Fruit fly (Drosophila melanogaster) whole organism, embryonic: ENCODE results near the gene Alg7.

Source experiments
- Atf6 ChIP-seq: fragments of 200-800 bp; sonication (Bioruptor generic); IDR thresholded peaks from 2 replicates; pipeline ENCODE4 v1.3.6; 2022; ENCODE audit warnings: missing biosample characterization, missing genetic modification characterization
- BEAF-32 ChIP-seq: fragments of 200-800 bp; sonication (Bioruptor generic); optimal IDR thresholded peaks from 3 replicates; lab custom pipeline; 2017; ENCODE audit warnings: missing biosample characterization, missing genetic modification characterization, mild to moderate bottlenecking, moderate library complexity, missing genetic modification reagents
- C15 ChIP-seq: fragments of 200-800 bp; sonication (Bioruptor generic); IDR thresholded peaks from 3 replicates; pipeline ENCODE4 v1.3.6; 2022; ENCODE audit warnings: missing biosample characterization, missing genetic modification characterization
- CG11723 ChIP-seq: fragments of 200-800 bp; sonication (Bioruptor generic); optimal IDR thresholded peaks from 2 replicates; lab custom pipeline; 2017; ENCODE audit warnings: missing biosample characterization, mild to moderate bottlenecking, missing genetic modification characterization
- CG12155 ChIP-seq: fragments of 200-800 bp; sonication (Bioruptor generic); optimal IDR thresholded peaks from 3 replicates; lab custom pipeline; 2016; ENCODE audit warnings: missing biosample characterization, missing genetic modification characterization
- CG12744 ChIP-seq: fragments of 200-800 bp; sonication (Bioruptor generic); optimal IDR thresholded peaks from 2 replicates; lab custom pipeline; 2016; ENCODE audit warnings: missing biosample characterization, missing genetic modification characterization
- CG13123 ChIP-seq: fragments of 200-800 bp; sonication (Bioruptor generic); optimal IDR thresholded peaks from 2 replicates; lab custom pipeline; 2016; ENCODE audit warnings: missing biosample characterization, missing genetic modification characterization
- CG14014 ChIP-seq: fragments of 200-800 bp; sonication (Bioruptor generic); IDR thresholded peaks from 2 replicates; pipeline ENCODE4 v1.3.6; 2022; ENCODE audit warnings: missing biosample characterization, missing genetic modification characterization
- CG14710 ChIP-seq: fragments of 200-800 bp; sonication (Bioruptor generic); optimal IDR thresholded peaks from 3 replicates; lab custom pipeline; 2019; ENCODE audit warnings: missing biosample characterization, mild to moderate bottlenecking, missing genetic modification characterization, moderate library complexity
- CG30403 ChIP-seq: fragments of 200-800 bp; sonication (Bioruptor generic); optimal IDR thresholded peaks from 3 replicates; lab custom pipeline; 2016; ENCODE audit warnings: missing biosample characterization, missing genetic modification characterization
- CG31441 ChIP-seq: fragments of 200-800 bp; sonication (Bioruptor generic); IDR thresholded peaks from 2 replicates; pipeline ENCODE4 v1.3.6; 2022; ENCODE audit warnings: missing biosample characterization, missing genetic modification characterization
- CG3995 ChIP-seq: fragments of 200-800 bp; sonication (Bioruptor generic); optimal IDR thresholded peaks from 3 replicates; lab custom pipeline; 2016; ENCODE audit warnings: missing biosample characterization, missing genetic modification characterization
- CG4328 ChIP-seq: fragments of 200-800 bp; sonication (Bioruptor generic); optimal IDR thresholded peaks from 3 replicates; lab custom pipeline; 2017; ENCODE audit warnings: missing biosample characterization, missing genetic modification reagents, missing genetic modification characterization
- CG4360 ChIP-seq: fragments of 200-800 bp; sonication (Bioruptor generic); IDR thresholded peaks from 2 replicates; pipeline ENCODE4 v1.3.6; 2022; ENCODE audit warnings: missing biosample characterization, missing genetic modification characterization
- CG4617 ChIP-seq: fragments of 200-800 bp; sonication (Bioruptor generic); optimal IDR thresholded peaks from 3 replicates; lab custom pipeline; 2016; ENCODE audit warnings: missing biosample characterization, missing genetic modification characterization, borderline replicate concordance
- CG6791 ChIP-seq: fragments of 200-800 bp; sonication (Bioruptor generic); IDR thresholded peaks from 3 replicates; pipeline ENCODE4 v1.3.6; 2022; ENCODE audit warnings: missing biosample characterization, missing genetic modification characterization; ENCODE audit not compliant: partially characterized antibody
- CG8290 ChIP-seq, 3 experiments: fragments of 200-800 bp; sonication (Bioruptor generic); optimal IDR thresholded peaks; 2 replicates each; lab custom pipeline; 2016 to 2019; ENCODE audit warnings: missing biosample characterization in 3 of 3, missing genetic modification characterization in 3 of 3, mild to moderate bottlenecking in 2 of 3, moderate library complexity in 1 of 3
- CG9797 ChIP-seq: fragments of 200-800 bp; sonication (Bioruptor generic); optimal IDR thresholded peaks from 3 replicates; lab custom pipeline; 2018; ENCODE audit warnings: missing biosample characterization, mild to moderate bottlenecking, missing genetic modification characterization
- Camta ChIP-seq: fragments of 200-800 bp; sonication (Bioruptor generic); optimal IDR thresholded peaks from 2 replicates; lab custom pipeline; 2016; ENCODE audit warnings: missing biosample characterization, missing genetic modification characterization
- D19A ChIP-seq: fragments of 200-800 bp; optimal IDR thresholded peaks from 3 replicates; lab custom pipeline; 2019; ENCODE audit warnings: missing biosample characterization, mild to moderate bottlenecking, missing genetic modification characterization, moderate library complexity
- Dfd ChIP-seq, 2 experiments: fragments of >200 bp; optimal IDR thresholded peaks; 2 replicates each; lab custom pipeline; 2017; ENCODE audit warnings: missing biosample characterization in 2 of 2, missing genetic modification characterization in 2 of 2
- Doc3 ChIP-seq: fragments of 200-800 bp; sonication (Bioruptor generic); IDR thresholded peaks from 3 replicates; pipeline ENCODE4 v1.3.6; 2022; ENCODE audit warnings: missing biosample characterization, missing genetic modification characterization; ENCODE audit not compliant: partially characterized antibody
- Dref ChIP-seq: fragments of 200-800 bp; sonication (Bioruptor generic); IDR thresholded peaks from 2 replicates; pipeline ENCODE4 v1.3.6; 2022; ENCODE audit warnings: missing biosample characterization, missing genetic modification characterization
- H15 ChIP-seq: fragments of 200-800 bp; sonication (Bioruptor generic); IDR thresholded peaks from 3 replicates; pipeline ENCODE4 v1.3.6; 2022; ENCODE audit warnings: missing biosample characterization, missing genetic modification characterization
- HLH3B ChIP-seq: fragments of 200-800 bp; sonication (Bioruptor generic); IDR thresholded peaks from 2 replicates; pipeline ENCODE4 v1.3.6; 2022; ENCODE audit warnings: missing biosample characterization, missing genetic modification characterization
- Jarid2 ChIP-seq: fragments of 200-800 bp; sonication (Bioruptor generic); optimal IDR thresholded peaks from 3 replicates; lab custom pipeline; 2017; ENCODE audit warnings: mild to moderate bottlenecking, missing biosample characterization, missing genetic modification reagents, missing genetic modification characterization
- MESR4 ChIP-seq: fragments of 200-800 bp; sonication (Bioruptor generic); optimal IDR thresholded peaks from 2 replicates; lab custom pipeline; 2018; ENCODE audit warnings: missing biosample characterization, mild to moderate bottlenecking, missing genetic modification characterization, moderate library complexity
- NC2β ChIP-seq: fragments of 200-800 bp; sonication (Bioruptor generic); optimal IDR thresholded peaks from 2 replicates; lab custom pipeline; 2016; ENCODE audit warnings: missing biosample characterization, missing genetic modification characterization
- Sry-δ ChIP-seq: fragments of 200-800 bp; sonication (Bioruptor generic); optimal IDR thresholded peaks from 2 replicates; lab custom pipeline; 2016; ENCODE audit warnings: missing biosample characterization, missing genetic modification characterization
- bab2 ChIP-seq: fragments of 200-800 bp; sonication (Bioruptor generic); optimal IDR thresholded peaks from 2 replicates; lab custom pipeline; 2016; ENCODE audit warnings: missing biosample characterization, missing genetic modification characterization
- chinmo ChIP-seq: fragments of 200-800 bp; sonication (Bioruptor generic); IDR thresholded peaks from 4 replicates; pipeline ENCODE4 v1.3.6; 2022; ENCODE audit warnings: missing biosample characterization, missing genetic modification characterization; ENCODE audit not compliant: partially characterized antibody
- crp ChIP-seq, 2 experiments: fragments of 200-800 bp; sonication (Bioruptor generic); optimal IDR thresholded peaks; 2 replicates in 1 of 2; 3 replicates in 1 of 2; lab custom pipeline; 2017; ENCODE audit warnings: missing biosample characterization in 2 of 2, missing genetic modification characterization in 2 of 2, mild to moderate bottlenecking in 1 of 2, moderate library complexity in 1 of 2
- dmrt11E ChIP-seq: fragments of 200-800 bp; sonication (Bioruptor generic); optimal IDR thresholded peaks from 3 replicates; lab custom pipeline; 2018; ENCODE audit warnings: missing biosample characterization, mild to moderate bottlenecking, missing genetic modification characterization, moderate library complexity
- fu2 ChIP-seq: fragments of 200-800 bp; sonication (Bioruptor generic); optimal IDR thresholded peaks from 2 replicates; lab custom pipeline; 2016; ENCODE audit warnings: missing biosample characterization, missing genetic modification characterization
- grn ChIP-seq: fragments of 200-800 bp; sonication (Bioruptor generic); optimal IDR thresholded peaks from 3 replicates; lab custom pipeline; 2017; ENCODE audit warnings: missing biosample characterization, missing genetic modification characterization
- gro ChIP-seq: fragments of 200-800 bp; sonication (Bioruptor generic); optimal IDR thresholded peaks from 2 replicates; lab custom pipeline; 2016; ENCODE audit warnings: missing biosample characterization, missing genetic modification characterization
- lilli ChIP-seq: fragments of 200-800 bp; sonication (Bioruptor generic); optimal IDR thresholded peaks from 3 replicates; lab custom pipeline; 2016; ENCODE audit warnings: missing biosample characterization, missing genetic modification characterization
- lmd ChIP-seq: fragments of 200-800 bp; sonication (Bioruptor generic); IDR thresholded peaks from 2 replicates; pipeline ENCODE4 v1.3.6; 2022; ENCODE audit warnings: missing biosample characterization, missing genetic modification characterization
- nerfin-2 ChIP-seq: fragments of 200-800 bp; sonication (Bioruptor generic); IDR thresholded peaks from 2 replicates; pipeline ENCODE4 v1.3.6; 2022; ENCODE audit warnings: missing biosample characterization, missing genetic modification characterization; ENCODE audit not compliant: partially characterized antibody
- repo ChIP-seq: fragments of 200-800 bp; sonication (Bioruptor generic); optimal IDR thresholded peaks from 2 replicates; lab custom pipeline; 2016; ENCODE audit warnings: missing biosample characterization, missing genetic modification characterization
- row ChIP-seq: fragments of 200-800 bp; sonication (Bioruptor generic); IDR thresholded peaks from 3 replicates; pipeline ENCODE4 v1.3.6; 2022; ENCODE audit warnings: missing biosample characterization, missing genetic modification characterization
- sna ChIP-seq: fragments of 200-800 bp; sonication (Bioruptor generic); IDR thresholded peaks from 2 replicates; pipeline ENCODE4 v1.3.6; 2022; ENCODE audit warnings: missing biosample characterization, missing genetic modification characterization; ENCODE audit not compliant: partially characterized antibody
- stwl ChIP-seq: fragments of 200-800 bp; sonication (Bioruptor generic); optimal IDR thresholded peaks from 3 replicates; lab custom pipeline; 2018; ENCODE audit warnings: missing biosample characterization, mild to moderate bottlenecking, missing genetic modification characterization, moderate library complexity
- tap ChIP-seq: fragments of 200-800 bp; optimal IDR thresholded peaks from 3 replicates; lab custom pipeline; 2019; ENCODE audit warnings: missing biosample characterization, mild to moderate bottlenecking, missing genetic modification characterization, moderate library complexity
- tin ChIP-seq: fragments of 200-800 bp; sonication (Bioruptor generic); optimal IDR thresholded peaks from 3 replicates; lab custom pipeline; 2016; ENCODE audit warnings: missing biosample characterization, missing genetic modification characterization
- trem ChIP-seq: fragments of 200-800 bp; optimal IDR thresholded peaks from 3 replicates; lab custom pipeline; 2019; ENCODE audit warnings: missing biosample characterization, mild to moderate bottlenecking, missing genetic modification characterization, moderate library complexity
- tx ChIP-seq: fragments of 200-800 bp; sonication (Bioruptor generic); optimal IDR thresholded peaks from 2 replicates; lab custom pipeline; 2016; ENCODE audit warnings: missing biosample characterization, missing genetic modification characterization
- zen ChIP-seq: fragments of 200-800 bp; sonication (Bioruptor generic); optimal IDR thresholded peaks from 3 replicates; lab custom pipeline; 2018; ENCODE audit warnings: missing biosample characterization, mild to moderate bottlenecking, missing genetic modification characterization, moderate library complexity

Alg7 gene

DNA sequence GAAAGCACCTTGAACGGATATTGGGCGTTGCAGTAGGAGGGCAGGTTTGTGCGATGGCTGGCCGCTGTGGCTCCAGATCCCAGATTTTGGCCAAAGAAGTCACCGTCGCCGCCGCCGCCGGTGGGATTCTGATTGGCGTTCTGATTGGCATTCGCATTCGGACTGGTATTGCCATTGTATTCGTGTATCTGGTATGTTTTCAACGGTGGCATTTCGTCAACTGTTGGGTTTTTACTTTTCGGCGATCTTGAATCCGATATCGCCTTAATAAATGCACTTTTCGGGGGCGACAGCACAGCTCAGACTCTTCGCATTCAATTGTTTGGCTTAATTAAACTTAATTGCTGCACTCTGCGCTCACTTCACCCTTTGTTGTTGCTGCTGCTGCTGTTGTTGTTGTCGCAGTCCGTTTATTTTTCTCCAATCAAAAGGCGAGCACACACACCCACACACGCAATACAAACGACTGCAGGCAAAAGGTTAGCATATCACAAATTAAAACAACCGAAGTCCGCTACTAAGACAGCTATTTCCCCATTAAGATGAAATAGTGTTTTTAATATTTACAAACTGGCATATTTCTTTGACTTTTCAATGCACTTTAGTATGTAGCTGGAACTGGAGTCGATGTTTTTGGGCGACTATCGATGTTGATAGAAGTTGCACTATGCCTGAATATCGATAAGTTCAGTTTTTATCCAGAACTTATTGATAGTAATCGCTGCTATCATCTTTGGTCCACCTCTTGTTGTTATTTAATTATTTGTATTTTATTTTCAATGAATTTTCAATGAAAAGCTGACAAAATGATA is 40.4 kb downstream of the Alg7 start, which contains the start of the genes CG9426 and mRF1 (continued):
- TF ChIP-seq CG14014 (GFP tag; lab: Robert Waterston, UW) (no peak), Atf6 (GFP tag; lab: Robert Waterston, UW) (no peak), lilli (GFP tag; lab: Kevin White, UChicago) (peak; percentile 62), Dref (peak; percentile 96), CG4617 (GFP tag; lab: Kevin White, UChicago) (peak; percentile 93), CG12155 (peak; percentile 17), CG8290 (GFP tag; optimal IDR thresholded peaks at IDR 0.05; lab: Kevin White, UChicago) (no peak), CG8290 (tag; optimal IDR thresholded peaks at IDR 0.05; lab: Kevin White, UChicago) (no peak), CG13123 (GFP tag; lab: Kevin White, UChicago) (no peak), CG31441 (GFP tag; lab: Robert Waterston, UW) (peak; percentile 21; the same call in 1 of the 2 replicates), H15 (GFP tag; lab: Robert Waterston, UW) (no peak), CG4328 (no peak), nerfin-2 (GFP tag; lab: Robert Waterston, UW) (peak; percentile 98), stwl (tag; lab: Kevin White, UChicago) (peak; percentile 73), tap (tag; lab: Kevin White, UChicago) (no peak), NC2β (GFP tag; lab: Kevin White, UChicago) (peak; percentile 1), Doc3 (GFP tag; lab: Robert Waterston, UW) (peak; percentile 93), dmrt11E (tag; lab: Kevin White, UChicago) (no peak), repo (GFP tag; lab: Kevin White, UChicago) (no peak), row (peak; percentile 39; the same call in 1 of the 3 replicates), CG11723 (GFP tag; lab: Kevin White, UChicago) (no peak), chinmo (GFP tag; lab: Robert Waterston, UW) (peak; percentile 98), Camta (GFP tag; lab: Kevin White, UChicago) (no peak), tin (GFP tag; lab: Kevin White, UChicago) (no peak), D19A (tag; lab: Kevin White, UChicago) (no peak), CG3995 (GFP tag; lab: Kevin White, UChicago) (peak; percentile 62), BEAF-32 (GFP tag; lab: Kevin White, UChicago) (peak; percentile 95), CG6791 (GFP tag; lab: Robert Waterston, UW) (peak; percentile 97), Sry-δ (GFP tag; lab: Kevin White, UChicago) (peak; percentile 96), MESR4 (GFP tag; lab: Kevin White, UChicago) (peak; percentile 85), CG30403 (GFP tag; lab: Kevin White, UChicago) (peak; percentile 12), bab2 (GFP tag; lab: Kevin White, UChicago) (no peak), zen (tag; lab: Kevin White, UChicago) (no peak), sna (GFP tag; lab: Robert Waterston, UW) (peak; percentile 95), grn (GFP tag; lab: Kevin White, UChicago) (peak; percentile 57), C15 (no peak), crp (GFP tag; optimal IDR thresholded peaks at IDR 0.05; lab: Kevin White, UChicago) (peak in 1 of 2 experiments; percentile 1), HLH3B (GFP tag; lab: Robert Waterston, UW) (no peak), CG9797 (GFP tag; lab: Kevin White, UChicago) (peak; percentile 17), lmd (GFP tag; lab: Robert Waterston, UW) (no peak), CG14710 (tag; lab: Kevin White, UChicago) (peak; percentile 58), CG12744 (GFP tag; lab: Kevin White, UChicago) (peak; percentile 14), Dfd (GFP tag; optimal IDR thresholded peaks at IDR 0.05; lab: Kevin White, UChicago) (no peak), fu2 (peak; percentile 14), gro (GFP tag; lab: Kevin White, UChicago) (peak; percentile 35), trem (tag; lab: Kevin White, UChicago) (peak; percentile 77), Jarid2 (GFP tag; lab: Kevin White, UChicago) (peak; percentile 7), tx (GFP tag; lab: Kevin White, UChicago) (peak; percentile 10), CG4360 (GFP tag; lab: Robert Waterston, UW) (peak; percentile 97)
